Worm (Caenorhabditis elegans) whole organism, L4 larva: ENCODE results near the gene lron-5.

Experiments used
- F44E2.7 ChIP-seq: fragments of 200-800 bp; sonication (Bioruptor generic); IDR thresholded peaks from 2 replicates; pipeline ENCODE4 v2.1.2; 2022; ENCODE audit warnings: missing genetic modification characterization, missing compliant biosample characterization
- Y48G9A.11 ChIP-seq: fragments of 200-800 bp; sonication (Bioruptor generic); IDR thresholded peaks from 2 replicates; pipeline ENCODE4 v1.3.6; 2022; ENCODE audit warnings: missing genetic modification reagents, missing genetic modification characterization, missing compliant biosample characterization
- hmg-1.1 ChIP-seq: fragments of 200-800 bp; sonication (Bioruptor generic); IDR thresholded peaks from 2 replicates; pipeline ENCODE4 v1.3.6; 2022; ENCODE audit warnings: missing genetic modification reagents, missing genetic modification characterization, missing compliant biosample characterization
- set-16 ChIP-seq: fragments of 200-800 bp; sonication (Bioruptor generic); IDR thresholded peaks from 2 replicates; pipeline ENCODE4 v1.3.6; 2022; ENCODE audit warnings: missing genetic modification reagents, missing genetic modification characterization, missing compliant biosample characterization
- unc-130 ChIP-seq: sonication (generic microtip); optimal IDR thresholded peaks from 2 replicates; lab custom pipeline; 2016; ENCODE audit warnings: missing genetic modification reagents, missing genetic modification characterization, missing compliant biosample characterization

DNA sequence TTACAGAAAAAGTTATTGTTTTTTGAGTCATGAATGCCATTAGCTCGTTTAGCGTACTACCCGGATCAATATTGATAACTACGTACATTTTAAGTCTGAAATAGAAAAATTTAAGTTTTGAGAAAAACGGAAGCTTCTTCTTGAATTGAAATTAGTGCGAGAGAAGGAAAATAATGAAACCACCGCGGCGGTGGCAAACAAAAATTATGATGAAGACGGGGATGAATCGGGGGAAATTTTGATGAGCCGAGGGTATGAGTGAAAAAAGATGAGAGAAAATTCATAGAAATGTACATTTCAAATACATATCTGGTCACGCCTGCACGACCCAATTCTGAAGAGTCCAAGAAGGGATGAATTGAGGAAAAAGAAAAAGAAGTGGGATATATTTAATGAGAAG, 42.4 kb downstream of the lron-5 start, which contains the start of gene T23F11.4:
- TF ChIP-seq set-16: no peak
- no peak for TF ChIP-seq hmg-1.1 (GFP tag; lab: Robert Waterston, UW)
- TF ChIP-seq Y48G9A.11 (GFP tag; lab: Robert Waterston, UW): no peak
- no peak for TF ChIP-seq unc-130 (GFP tag; lab: Kevin White, UChicago)
- TF ChIP-seq F44E2.7 (GFP tag; lab: Robert Waterston, UW): no peak
